Fruit fly (Drosophila melanogaster) whole organism, wandering third instar larva: ENCODE results near the gene CG13724.

Experiments
- Abd-B ChIP-seq: fragments of >200 bp; optimal IDR thresholded peaks from 2 replicates; lab custom pipeline; 2017; ENCODE audit warnings: missing biosample characterization, missing genetic modification characterization
- CG32264 ChIP-seq: fragments of 200-800 bp; sonication (Bioruptor generic); optimal IDR thresholded peaks from 2 replicates; lab custom pipeline; 2016; ENCODE audit warnings: missing biosample characterization, missing genetic modification characterization
- CG9705 ChIP-seq: fragments of 200-800 bp; sonication (Bioruptor generic); optimal IDR thresholded peaks from 2 replicates; lab custom pipeline; 2018; ENCODE audit warnings: missing biosample characterization, mild to moderate bottlenecking, missing genetic modification characterization
- Dfd ChIP-seq: fragments of >200 bp; optimal IDR thresholded peaks from 2 replicates; lab custom pipeline; 2017; ENCODE audit warnings: missing biosample characterization, missing genetic modification characterization
- Dif ChIP-seq: fragments of 200-275, 200-300 bp; sonication (Bioruptor generic); optimal IDR thresholded peaks from 2 replicates; lab custom pipeline; 2018; ENCODE audit warnings: missing biosample characterization, missing genetic modification characterization; ENCODE audit not compliant: partially characterized antibody
- Hnf4 ChIP-seq: fragments of 200-800 bp; sonication (Bioruptor generic); optimal IDR thresholded peaks from 2 replicates; lab custom pipeline; 2016; ENCODE audit warnings: missing biosample characterization, mild to moderate bottlenecking, missing genetic modification characterization
- Hr78 ChIP-seq: fragments of >200 bp; optimal IDR thresholded peaks from 2 replicates; lab custom pipeline; 2017; ENCODE audit warnings: missing biosample characterization, missing genetic modification characterization
- Hr83 ChIP-seq: fragments of 200-300 bp; sonication (Bioruptor generic); optimal IDR thresholded peaks from 2 replicates; lab custom pipeline; 2016; ENCODE audit warnings: missing biosample characterization, mild to moderate bottlenecking, missing genetic modification characterization, moderate library complexity; ENCODE audit not compliant: poor library complexity, severe bottlenecking
- Jra ChIP-seq: sonication (Bioruptor generic); optimal IDR thresholded peaks from 2 replicates; lab custom pipeline; 2016; ENCODE audit warnings: missing biosample characterization, missing genetic modification characterization
- Mio ChIP-seq: sonication (Bioruptor generic); optimal IDR thresholded peaks from 2 replicates; lab custom pipeline; 2016; ENCODE audit warnings: missing biosample characterization, missing genetic modification characterization
- N ChIP-seq: fragments of >200 bp; optimal IDR thresholded peaks from 2 replicates; lab custom pipeline; 2018; ENCODE audit warnings: missing biosample characterization, missing external identifiers, missing genetic modification characterization
- OdsH ChIP-seq: fragments of 200-800 bp; sonication (Bioruptor generic); optimal IDR thresholded peaks from 2 replicates; lab custom pipeline; 2016; ENCODE audit warnings: missing biosample characterization, mild to moderate bottlenecking, missing genetic modification characterization
- Rel ChIP-seq, 2 experiments: fragments of 200-800 bp; sonication (Bioruptor generic) in 1 of 2; optimal IDR thresholded peaks; 2 replicates in 1 of 2; 3 replicates in 1 of 2; lab custom pipeline; 2016 to 2019; ENCODE audit warnings: mild to moderate bottlenecking in 2 of 2, missing biosample characterization in 2 of 2, missing genetic modification characterization in 2 of 2, moderate library complexity in 1 of 2
- Sp1 ChIP-seq: fragments of 200-800 bp; sonication (Bioruptor generic); optimal IDR thresholded peaks from 3 replicates; lab custom pipeline; 2019; ENCODE audit warnings: missing biosample characterization, mild to moderate bottlenecking, missing genetic modification characterization, moderate library complexity
- Vsx2 ChIP-seq: fragments of 200-300, 225-300 bp; sonication (Bioruptor generic); optimal IDR thresholded peaks from 2 replicates; lab custom pipeline; 2018; ENCODE audit warnings: missing biosample characterization, missing genetic modification characterization; ENCODE audit not compliant: partially characterized antibody
- br ChIP-seq: fragments of 200-800 bp; sonication (Bioruptor generic); optimal IDR thresholded peaks from 2 replicates; lab custom pipeline; 2016; ENCODE audit warnings: missing biosample characterization, missing genetic modification characterization
- brk ChIP-seq: fragments of 200-800 bp; sonication (Bioruptor generic); optimal IDR thresholded peaks from 2 replicates; lab custom pipeline; 2016; ENCODE audit warnings: missing biosample characterization, mild to moderate bottlenecking, missing genetic modification characterization
- dl ChIP-seq, 2 experiments: fragments of 175-275, 200-275 bp in 1 of 2; fragments of 200-275 bp in 1 of 2; sonication (Bioruptor generic); optimal IDR thresholded peaks; lab custom pipeline; 2018; ENCODE audit warnings: mild to moderate bottlenecking in 2 of 2, missing biosample characterization in 2 of 2, missing genetic modification characterization in 2 of 2, moderate library complexity in 2 of 2; ENCODE audit not compliant: partially characterized antibody in 2 of 2, insufficient read depth in 1 of 2
- dmrt93B ChIP-seq: fragments of 200-800 bp; sonication (Bioruptor generic); optimal IDR thresholded peaks from 2 replicates; lab custom pipeline; 2018; ENCODE audit warnings: missing biosample characterization, mild to moderate bottlenecking, missing genetic modification characterization
- dsf ChIP-seq: sonication (Bioruptor generic); optimal IDR thresholded peaks from 2 replicates; lab custom pipeline; 2016; ENCODE audit warnings: missing biosample characterization, missing genetic modification characterization, borderline replicate concordance
- ey ChIP-seq: fragments of 200-800 bp; sonication (Bioruptor generic); optimal IDR thresholded peaks from 2 replicates; lab custom pipeline; 2016; ENCODE audit warnings: missing biosample characterization, missing genetic modification characterization
- fru ChIP-seq: fragments of 200-800 bp; sonication (Bioruptor generic); optimal IDR thresholded peaks from 3 replicates; lab custom pipeline; 2016; ENCODE audit warnings: missing biosample characterization, mild to moderate bottlenecking, missing genetic modification characterization
- lola ChIP-seq: fragments of >200 bp; optimal IDR thresholded peaks from 2 replicates; lab custom pipeline; 2017; ENCODE audit warnings: missing biosample characterization, missing genetic modification characterization
- pan ChIP-seq: fragments of >200 bp; optimal IDR thresholded peaks from 2 replicates; lab custom pipeline; 2017
- psq ChIP-seq: fragments of 200-800 bp; sonication (Bioruptor generic); optimal IDR thresholded peaks from 3 replicates; lab custom pipeline; 2017; ENCODE audit warnings: missing biosample characterization, mild to moderate bottlenecking, missing genetic modification characterization, moderate library complexity
- rgr ChIP-seq: fragments of 200-800 bp; sonication (Bioruptor generic); optimal IDR thresholded peaks from 3 replicates; lab custom pipeline; 2016; ENCODE audit warnings: missing biosample characterization, mild to moderate bottlenecking, missing genetic modification characterization
- sage ChIP-seq: fragments of 200-800 bp; sonication (Bioruptor generic); optimal IDR thresholded peaks from 2 replicates; lab custom pipeline; 2016; ENCODE audit warnings: missing biosample characterization, mild to moderate bottlenecking, missing genetic modification characterization
- sv ChIP-seq: fragments of 200-800 bp; sonication (Bioruptor generic); optimal IDR thresholded peaks from 3 replicates; lab custom pipeline; 2016; ENCODE audit warnings: missing biosample characterization, missing genetic modification characterization
- tai ChIP-seq: sonication (Bioruptor generic); optimal IDR thresholded peaks from 2 replicates; lab custom pipeline; 2016; ENCODE audit warnings: missing biosample characterization, missing genetic modification characterization
- usp ChIP-seq: fragments of >200 bp; optimal IDR thresholded peaks from 2 replicates; lab custom pipeline; 2017; ENCODE audit warnings: missing biosample characterization, missing genetic modification characterization
- woc ChIP-seq: sonication (Bioruptor generic); optimal IDR thresholded peaks from 2 replicates; lab custom pipeline; 2016; ENCODE audit warnings: missing biosample characterization, mild to moderate bottlenecking, missing genetic modification characterization

The CG13724 gene

dm6 chr3L:17361925-17362324, 39.3 kb downstream of the CG13724 start:
- TF ChIP-seq Vsx2 (no peak), brk (no peak), woc (GFP tag; lab: Kevin White, UChicago) (no peak), Rel (GFP tag; optimal IDR thresholded peaks at IDR 0.05; lab: Kevin White, UChicago) (no peak), Rel (tag; optimal IDR thresholded peaks at IDR 0.05; lab: Kevin White, UChicago) (no peak), rgr (GFP tag; lab: Kevin White, UChicago) (no peak), dmrt93B (GFP tag; lab: Kevin White, UChicago) (no peak), Abd-B (GFP tag; lab: Kevin White, UChicago) (no peak), br (no peak), Mio (GFP tag; lab: Kevin White, UChicago) (no peak), CG32264 (GFP tag; lab: Kevin White, UChicago) (no peak), usp (no peak), lola (no peak), sv (no peak), CG9705 (GFP tag; lab: Kevin White, UChicago) (no peak), dsf (no peak), psq (no peak), Dfd (GFP tag; lab: Kevin White, UChicago) (no peak), sage (GFP tag; lab: Kevin White, UChicago) (no peak)
- TF ChIP-seq, all 38 proteins: peak for 0

DNA sequence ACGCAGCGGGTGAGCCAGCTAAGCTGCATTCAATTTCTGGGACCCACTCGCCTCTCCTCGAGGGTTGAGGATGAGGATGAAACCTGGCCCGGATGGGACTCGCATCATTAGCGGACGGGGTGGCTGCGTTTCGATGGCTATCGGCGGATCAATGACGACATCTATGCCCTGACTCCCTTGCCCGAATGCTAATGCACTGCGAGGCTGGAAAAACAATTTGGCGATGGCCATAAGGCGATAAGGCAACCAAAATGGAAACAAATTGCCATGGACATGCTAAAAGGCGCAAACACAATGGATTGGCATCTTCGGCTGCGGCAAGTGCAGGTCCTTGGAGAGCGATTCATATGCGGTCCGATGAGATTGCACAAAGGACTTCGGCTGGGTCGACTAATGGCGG, 40.3 kb downstream of the CG13724 start:
- TF ChIP-seq N (GFP tag; lab: Kevin White, UChicago), result no peak
- no peak for TF ChIP-seq dl (GFP tag; optimal IDR thresholded peaks at IDR 0.05; lab: Kevin White, UChicago; ENCODE audit: insufficient read depth in 1 of 2, partially characterized antibody in 2 of 2)
- no peak for TF ChIP-seq CG9705 (GFP tag; lab: Kevin White, UChicago)
- TF ChIP-seq OdsH (GFP tag; lab: Kevin White, UChicago), result no peak
- TF ChIP-seq fru, result no peak
- TF ChIP-seq Rel (GFP tag; optimal IDR thresholded peaks at IDR 0.05; lab: Kevin White, UChicago), result no peak
- TF ChIP-seq Rel (tag; optimal IDR thresholded peaks at IDR 0.05; lab: Kevin White, UChicago), result no peak
- TF ChIP-seq Hr83 (GFP tag; lab: Kevin White, UChicago), result no peak
- TF ChIP-seq Hr78 (GFP tag; lab: Kevin White, UChicago), result no peak
- no peak for TF ChIP-seq usp
- no peak for TF ChIP-seq dmrt93B (GFP tag; lab: Kevin White, UChicago)
- no peak for TF ChIP-seq psq
- no peak for TF ChIP-seq Jra (GFP tag; lab: Kevin White, UChicago)
- no peak for TF ChIP-seq Vsx2
- TF ChIP-seq Dif (GFP tag; lab: Kevin White, UChicago), result no peak
- TF ChIP-seq Sp1 (GFP tag; lab: Kevin White, UChicago), result no peak
- no peak for TF ChIP-seq rgr (GFP tag; lab: Kevin White, UChicago)
- no peak for TF ChIP-seq pan
- no peak for TF ChIP-seq lola

DNA sequence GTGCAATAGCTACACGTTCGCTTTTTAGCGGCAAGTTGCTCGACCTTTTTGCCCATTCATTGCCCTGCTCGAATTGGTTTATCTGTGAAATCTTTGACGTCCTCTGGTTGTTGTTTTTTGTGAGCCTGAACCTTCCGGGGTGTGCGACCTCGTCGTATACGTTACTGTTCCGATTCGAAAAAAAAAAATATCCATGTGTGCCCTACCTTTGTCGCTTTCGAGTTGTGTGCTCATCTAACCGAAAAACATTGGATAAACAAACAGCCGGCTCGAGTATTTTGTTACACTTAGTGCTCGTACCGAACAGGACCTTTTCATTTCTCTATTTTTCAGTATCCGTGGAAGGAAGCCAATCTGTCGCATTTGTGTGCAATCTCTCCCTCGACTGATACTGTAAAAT, 41.4 kb downstream of the CG13724 start:
- TF ChIP-seq Mio (GFP tag; lab: Kevin White, UChicago) (no peak), pan (no peak), OdsH (GFP tag; lab: Kevin White, UChicago) (no peak), dsf (no peak)
- TF ChIP-seq, all 38 proteins: peak for 0

dm6 chr3L:17366936-17367335, 44.3 kb downstream of the CG13724 start:
- TF ChIP-seq br (no peak), usp (no peak), Abd-B (GFP tag; lab: Kevin White, UChicago) (no peak), rgr (GFP tag; lab: Kevin White, UChicago) (no peak), CG9705 (GFP tag; lab: Kevin White, UChicago) (no peak), Sp1 (GFP tag; lab: Kevin White, UChicago) (no peak), OdsH (GFP tag; lab: Kevin White, UChicago) (no peak), Jra (GFP tag; lab: Kevin White, UChicago) (no peak), Hnf4 (no peak), N (GFP tag; lab: Kevin White, UChicago) (no peak), woc (GFP tag; lab: Kevin White, UChicago) (no peak), tai (GFP tag; lab: Kevin White, UChicago) (no peak), ey (no peak)
- TF ChIP-seq, all 38 proteins: peak for 0
